Fruit fly (Drosophila melanogaster) whole organism, wandering third instar larva: ENCODE data around the gene rumi.

ENCODE experiments used
- Abd-B ChIP-seq: fragments of >200 bp; optimal IDR thresholded peaks from 2 replicates; lab custom pipeline; 2017; ENCODE audit warnings: missing biosample characterization, missing genetic modification characterization
- CG32264 ChIP-seq: fragments of 200-800 bp; sonication (Bioruptor generic); optimal IDR thresholded peaks from 2 replicates; lab custom pipeline; 2016; ENCODE audit warnings: missing biosample characterization, missing genetic modification characterization
- CG9705 ChIP-seq: fragments of 200-800 bp; sonication (Bioruptor generic); optimal IDR thresholded peaks from 2 replicates; lab custom pipeline; 2018; ENCODE audit warnings: missing biosample characterization, mild to moderate bottlenecking, missing genetic modification characterization
- CrebA ChIP-seq: fragments of 200-800 bp; sonication (Bioruptor generic); optimal IDR thresholded peaks from 2 replicates; lab custom pipeline; 2016; ENCODE audit warnings: missing biosample characterization, mild to moderate bottlenecking, missing genetic modification characterization, borderline replicate concordance
- Dfd ChIP-seq: fragments of >200 bp; optimal IDR thresholded peaks from 2 replicates; lab custom pipeline; 2017; ENCODE audit warnings: missing biosample characterization, missing genetic modification characterization
- Dif ChIP-seq: fragments of 200-275, 200-300 bp; sonication (Bioruptor generic); optimal IDR thresholded peaks from 2 replicates; lab custom pipeline; 2018; ENCODE audit warnings: missing biosample characterization, missing genetic modification characterization; ENCODE audit not compliant: partially characterized antibody
- GATAd ChIP-seq: sonication (Bioruptor generic); optimal IDR thresholded peaks from 2 replicates; lab custom pipeline; 2016; ENCODE audit warnings: missing biosample characterization, missing genetic modification characterization
- HLH106 ChIP-seq: fragments of 200-800 bp; optimal IDR thresholded peaks from 3 replicates; lab custom pipeline; 2019; ENCODE audit warnings: missing biosample characterization, mild to moderate bottlenecking, missing genetic modification characterization, moderate library complexity
- Hnf4 ChIP-seq: fragments of 200-800 bp; sonication (Bioruptor generic); optimal IDR thresholded peaks from 2 replicates; lab custom pipeline; 2016; ENCODE audit warnings: missing biosample characterization, mild to moderate bottlenecking, missing genetic modification characterization
- Hr78 ChIP-seq: fragments of >200 bp; optimal IDR thresholded peaks from 2 replicates; lab custom pipeline; 2017; ENCODE audit warnings: missing biosample characterization, missing genetic modification characterization
- Hr83 ChIP-seq: fragments of 200-300 bp; sonication (Bioruptor generic); optimal IDR thresholded peaks from 2 replicates; lab custom pipeline; 2016; ENCODE audit warnings: missing biosample characterization, mild to moderate bottlenecking, missing genetic modification characterization, moderate library complexity; ENCODE audit not compliant: poor library complexity, severe bottlenecking
- Jra ChIP-seq: sonication (Bioruptor generic); optimal IDR thresholded peaks from 2 replicates; lab custom pipeline; 2016; ENCODE audit warnings: missing biosample characterization, missing genetic modification characterization
- Mio ChIP-seq: sonication (Bioruptor generic); optimal IDR thresholded peaks from 2 replicates; lab custom pipeline; 2016; ENCODE audit warnings: missing biosample characterization, missing genetic modification characterization
- Myc ChIP-seq: fragments of >200 bp; optimal IDR thresholded peaks from 2 replicates; lab custom pipeline; 2017
- N ChIP-seq: fragments of >200 bp; optimal IDR thresholded peaks from 2 replicates; lab custom pipeline; 2018; ENCODE audit warnings: missing biosample characterization, missing external identifiers, missing genetic modification characterization
- OdsH ChIP-seq: fragments of 200-800 bp; sonication (Bioruptor generic); optimal IDR thresholded peaks from 2 replicates; lab custom pipeline; 2016; ENCODE audit warnings: missing biosample characterization, mild to moderate bottlenecking, missing genetic modification characterization
- Rel ChIP-seq, 2 experiments: fragments of 200-800 bp; sonication (Bioruptor generic) in 1 of 2; optimal IDR thresholded peaks; 2 replicates in 1 of 2; 3 replicates in 1 of 2; lab custom pipeline; 2016 to 2019; ENCODE audit warnings: mild to moderate bottlenecking in 2 of 2, missing biosample characterization in 2 of 2, missing genetic modification characterization in 2 of 2, moderate library complexity in 1 of 2
- Sp1 ChIP-seq: fragments of 200-800 bp; sonication (Bioruptor generic); optimal IDR thresholded peaks from 3 replicates; lab custom pipeline; 2019; ENCODE audit warnings: missing biosample characterization, mild to moderate bottlenecking, missing genetic modification characterization, moderate library complexity
- Vsx2 ChIP-seq: fragments of 200-300, 225-300 bp; sonication (Bioruptor generic); optimal IDR thresholded peaks from 2 replicates; lab custom pipeline; 2018; ENCODE audit warnings: missing biosample characterization, missing genetic modification characterization; ENCODE audit not compliant: partially characterized antibody
- br ChIP-seq: fragments of 200-800 bp; sonication (Bioruptor generic); optimal IDR thresholded peaks from 2 replicates; lab custom pipeline; 2016; ENCODE audit warnings: missing biosample characterization, missing genetic modification characterization
- brk ChIP-seq: fragments of 200-800 bp; sonication (Bioruptor generic); optimal IDR thresholded peaks from 2 replicates; lab custom pipeline; 2016; ENCODE audit warnings: missing biosample characterization, mild to moderate bottlenecking, missing genetic modification characterization
- dl ChIP-seq, 2 experiments: fragments of 175-275, 200-275 bp in 1 of 2; fragments of 200-275 bp in 1 of 2; sonication (Bioruptor generic); optimal IDR thresholded peaks; lab custom pipeline; 2018; ENCODE audit warnings: mild to moderate bottlenecking in 2 of 2, missing biosample characterization in 2 of 2, missing genetic modification characterization in 2 of 2, moderate library complexity in 2 of 2; ENCODE audit not compliant: partially characterized antibody in 2 of 2, insufficient read depth in 1 of 2
- dmrt93B ChIP-seq: fragments of 200-800 bp; sonication (Bioruptor generic); optimal IDR thresholded peaks from 2 replicates; lab custom pipeline; 2018; ENCODE audit warnings: missing biosample characterization, mild to moderate bottlenecking, missing genetic modification characterization
- dsf ChIP-seq: sonication (Bioruptor generic); optimal IDR thresholded peaks from 2 replicates; lab custom pipeline; 2016; ENCODE audit warnings: missing biosample characterization, missing genetic modification characterization, borderline replicate concordance
- ey ChIP-seq: fragments of 200-800 bp; sonication (Bioruptor generic); optimal IDR thresholded peaks from 2 replicates; lab custom pipeline; 2016; ENCODE audit warnings: missing biosample characterization, missing genetic modification characterization
- foxo ChIP-seq, 2 experiments: fragments of 200-800 bp; sonication (Bioruptor generic); optimal IDR thresholded peaks; 2 replicates in 1 of 2; 3 replicates in 1 of 2; lab custom pipeline; 2016 to 2017; ENCODE audit warnings: missing biosample characterization in 2 of 2, missing genetic modification characterization in 2 of 2
- fru ChIP-seq: fragments of 200-800 bp; sonication (Bioruptor generic); optimal IDR thresholded peaks from 3 replicates; lab custom pipeline; 2016; ENCODE audit warnings: missing biosample characterization, mild to moderate bottlenecking, missing genetic modification characterization
- h ChIP-seq: fragments of 200-800 bp; sonication (Bioruptor generic); optimal IDR thresholded peaks from 3 replicates; lab custom pipeline; 2016; ENCODE audit warnings: missing biosample characterization, mild to moderate bottlenecking, missing genetic modification characterization
- jim ChIP-seq: fragments of 175-275, 200-325 bp; sonication (Bioruptor generic); optimal IDR thresholded peaks from 2 replicates; lab custom pipeline; 2016; ENCODE audit warnings: missing biosample characterization, mild to moderate bottlenecking, missing genetic modification characterization
- lola ChIP-seq: fragments of >200 bp; optimal IDR thresholded peaks from 2 replicates; lab custom pipeline; 2017; ENCODE audit warnings: missing biosample characterization, missing genetic modification characterization
- pan ChIP-seq: fragments of >200 bp; optimal IDR thresholded peaks from 2 replicates; lab custom pipeline; 2017
- psq ChIP-seq: fragments of 200-800 bp; sonication (Bioruptor generic); optimal IDR thresholded peaks from 3 replicates; lab custom pipeline; 2017; ENCODE audit warnings: missing biosample characterization, mild to moderate bottlenecking, missing genetic modification characterization, moderate library complexity
- rgr ChIP-seq: fragments of 200-800 bp; sonication (Bioruptor generic); optimal IDR thresholded peaks from 3 replicates; lab custom pipeline; 2016; ENCODE audit warnings: missing biosample characterization, mild to moderate bottlenecking, missing genetic modification characterization
- sage ChIP-seq: fragments of 200-800 bp; sonication (Bioruptor generic); optimal IDR thresholded peaks from 2 replicates; lab custom pipeline; 2016; ENCODE audit warnings: missing biosample characterization, mild to moderate bottlenecking, missing genetic modification characterization
- sv ChIP-seq: fragments of 200-800 bp; sonication (Bioruptor generic); optimal IDR thresholded peaks from 3 replicates; lab custom pipeline; 2016; ENCODE audit warnings: missing biosample characterization, missing genetic modification characterization
- tai ChIP-seq: sonication (Bioruptor generic); optimal IDR thresholded peaks from 2 replicates; lab custom pipeline; 2016; ENCODE audit warnings: missing biosample characterization, missing genetic modification characterization
- usp ChIP-seq: fragments of >200 bp; optimal IDR thresholded peaks from 2 replicates; lab custom pipeline; 2017; ENCODE audit warnings: missing biosample characterization, missing genetic modification characterization
- woc ChIP-seq: sonication (Bioruptor generic); optimal IDR thresholded peaks from 2 replicates; lab custom pipeline; 2016; ENCODE audit warnings: missing biosample characterization, mild to moderate bottlenecking, missing genetic modification characterization

The rumi gene

DNA sequence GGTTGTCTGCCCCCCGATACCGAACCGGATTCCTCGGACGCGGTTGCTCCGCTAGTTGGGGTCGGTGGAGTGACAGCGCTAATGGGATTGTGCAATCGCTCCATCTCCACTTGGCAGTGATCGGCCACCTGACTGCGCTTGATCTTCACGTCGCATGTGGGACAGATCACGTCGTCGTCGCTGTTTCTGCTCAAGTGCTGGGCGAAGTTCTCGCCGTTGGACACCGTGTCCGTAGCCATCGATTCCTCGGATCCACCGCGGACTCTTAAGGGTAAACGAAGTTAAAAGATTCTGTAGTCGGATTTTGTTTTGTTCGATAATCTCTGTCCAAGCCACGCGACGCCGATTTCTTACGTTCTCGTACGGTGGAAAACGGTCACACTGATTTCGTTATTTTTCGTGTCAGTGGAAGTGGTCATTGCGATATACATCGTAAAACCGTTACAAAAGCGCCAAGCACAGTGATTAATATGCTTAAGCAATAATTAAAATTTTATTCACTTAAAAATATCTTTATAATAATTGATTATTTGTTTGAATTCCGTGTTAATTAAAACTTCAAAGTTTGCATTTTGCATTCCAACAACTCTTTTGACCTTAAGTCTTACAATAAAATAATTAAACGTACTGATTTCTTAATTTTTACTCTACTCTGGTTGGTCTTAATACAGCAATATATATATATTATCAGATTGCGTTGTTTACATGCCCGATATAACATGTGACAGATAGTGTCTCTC, 24.2 kb downstream of the rumi start, which contains the start of gene RNF220:
Gene RNF220, minus strand, starts transcription at position 384 of the 740 bp plus-strand sequence.
- TF ChIP-seq fru, result peak; percentile 15
- TF ChIP-seq Myc (lab: Kevin White, UChicago), result peak; percentile 32
- TF ChIP-seq psq (GFP tag; lab: Kevin White, UChicago), result no peak
- TF ChIP-seq HLH106 (tag; lab: Kevin White, UChicago), result peak; percentile 30

DNA sequence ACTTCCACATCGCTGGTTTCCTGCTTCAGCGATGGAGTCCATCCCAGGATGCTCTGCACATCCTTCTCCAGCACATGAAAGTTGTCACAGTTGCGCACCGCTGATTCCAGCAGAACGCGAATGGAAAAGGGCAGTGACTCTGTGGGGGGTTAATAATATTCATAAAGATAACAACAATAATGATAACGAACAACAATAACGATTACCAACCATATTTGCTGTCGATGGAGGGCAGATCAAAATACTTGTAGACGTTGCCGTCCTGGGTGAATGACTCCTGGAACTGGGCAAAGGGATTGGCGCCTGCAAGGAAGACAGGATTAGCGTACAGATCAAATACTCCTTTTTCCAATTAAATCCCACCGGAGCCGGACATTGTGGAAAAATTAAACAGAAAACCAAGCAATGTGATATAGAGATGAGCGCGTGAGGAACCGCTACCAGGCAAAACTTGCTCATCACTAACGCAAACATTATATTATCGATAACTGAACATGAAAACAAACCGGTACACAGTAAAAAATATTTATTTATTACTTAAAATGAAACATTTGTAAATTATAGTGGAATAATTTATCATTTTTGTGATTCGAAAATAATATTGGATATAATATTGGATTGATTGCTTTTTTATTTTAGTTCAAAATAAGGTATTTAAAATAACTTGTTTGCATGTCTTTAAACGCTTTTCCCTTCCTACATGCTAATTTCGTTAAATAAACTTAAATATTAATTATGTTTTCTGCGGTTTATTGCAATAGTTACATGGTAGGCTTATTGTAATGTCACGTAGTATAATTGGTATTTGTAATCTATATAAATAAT, 26.0 kb downstream of the rumi start, which contains the start of gene Irp-1A:
Gene Irp-1A, minus strand, starts transcription at position 439 of the 825 bp plus-strand sequence.
- TF ChIP-seq Hnf4, result no peak
- no peak for TF ChIP-seq Mio (GFP tag; lab: Kevin White, UChicago)
- no peak for TF ChIP-seq brk (GFP tag; lab: Kevin White, UChicago)
- peak; percentile 62 for TF ChIP-seq psq (GFP tag; lab: Kevin White, UChicago)
- TF ChIP-seq Abd-B (GFP tag; lab: Kevin White, UChicago), result no peak
- peak in 1 of 2 experiments; percentile 73 for TF ChIP-seq foxo (GFP tag; optimal IDR thresholded peaks at IDR 0.05; lab: Kevin White, UChicago)
- peak; percentile 55 for TF ChIP-seq sv (GFP tag; lab: Kevin White, UChicago)
- peak; percentile 54 for TF ChIP-seq OdsH (GFP tag; lab: Kevin White, UChicago)
- peak; percentile 3 for TF ChIP-seq CG9705 (GFP tag; lab: Kevin White, UChicago)
- TF ChIP-seq Dif (GFP tag; lab: Kevin White, UChicago), result no peak
- peak; percentile 63 for TF ChIP-seq woc (GFP tag; lab: Kevin White, UChicago)
- TF ChIP-seq Vsx2 (GFP tag; lab: Kevin White, UChicago), result no peak
- peak; percentile 72 for TF ChIP-seq rgr (GFP tag; lab: Kevin White, UChicago)
- peak; percentile 51 for TF ChIP-seq fru
- peak; percentile 3 for TF ChIP-seq dmrt93B (GFP tag; lab: Kevin White, UChicago)
- TF ChIP-seq h (GFP tag; lab: Kevin White, UChicago), result peak; percentile 54
- peak; percentile 80 for TF ChIP-seq Hr83 (GFP tag; lab: Kevin White, UChicago)
- TF ChIP-seq Dfd (GFP tag; lab: Kevin White, UChicago), result no peak
- TF ChIP-seq br (GFP tag; lab: Kevin White, UChicago), result peak; percentile 16
- TF ChIP-seq tai (GFP tag; lab: Kevin White, UChicago), result no peak
- TF ChIP-seq Jra (GFP tag; lab: Kevin White, UChicago), result peak; percentile 40
- TF ChIP-seq Rel (GFP tag; optimal IDR thresholded peaks at IDR 0.05; lab: Kevin White, UChicago), result no peak
- TF ChIP-seq Rel (tag; optimal IDR thresholded peaks at IDR 0.05; lab: Kevin White, UChicago), result peak; percentile 37
- TF ChIP-seq dl (GFP tag; optimal IDR thresholded peaks at IDR 0.05; lab: Kevin White, UChicago; ENCODE audit: insufficient read depth in 1 of 2, partially characterized antibody in 2 of 2), result no peak
- TF ChIP-seq Myc (lab: Kevin White, UChicago), result peak; percentile 26
- peak; percentile 68 for TF ChIP-seq HLH106 (tag; lab: Kevin White, UChicago)
- TF ChIP-seq jim (GFP tag; lab: Kevin White, UChicago), result no peak
- TF ChIP-seq N (GFP tag; lab: Kevin White, UChicago), result no peak
- TF ChIP-seq Sp1 (GFP tag; lab: Kevin White, UChicago), result peak; percentile 75
- no peak for TF ChIP-seq Hr78
- peak; percentile 4 for TF ChIP-seq dsf (GFP tag; lab: Kevin White, UChicago)
- TF ChIP-seq usp (GFP tag; lab: Kevin White, UChicago), result no peak
- TF ChIP-seq pan (lab: Kevin White, UChicago), result no peak
- peak; percentile 27 for TF ChIP-seq CG32264 (GFP tag; lab: Kevin White, UChicago)
- TF ChIP-seq CrebA (GFP tag; lab: Kevin White, UChicago), result no peak
- peak; percentile 23 for TF ChIP-seq ey
- TF ChIP-seq GATAd, result no peak
- peak; percentile 9 for TF ChIP-seq sage
- no peak for TF ChIP-seq lola
